Worm (Caenorhabditis elegans): ENCODE results near the gene zig-10.

DNA sequence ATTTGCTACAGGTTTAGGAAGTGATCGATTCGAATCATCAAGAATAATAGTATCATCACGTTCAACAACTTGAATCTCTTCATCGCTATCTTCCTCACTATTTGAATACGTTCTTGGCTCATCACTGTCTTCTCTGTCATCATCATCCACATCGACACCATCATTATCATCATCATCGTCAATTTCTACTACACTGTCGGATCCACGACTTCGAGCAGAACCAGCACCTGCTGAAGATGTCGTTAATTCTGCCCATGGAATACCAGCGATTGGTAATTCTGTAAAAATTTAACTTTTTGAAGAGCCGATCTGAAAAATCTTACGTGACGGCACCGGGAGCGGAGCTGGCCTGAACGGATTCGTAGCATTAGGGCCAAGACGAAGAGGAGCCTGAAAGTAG is 48.5 kb upstream of the zig-10 start:
- TF ChIP-seq F55B11.4 (tag; optimal IDR thresholded peaks at IDR 0.05; ENCODE audit: borderline replicate concordance, insufficient read depth) (no peak), gei-17 (GFP tag; optimal IDR thresholded peaks at IDR 0.05) (no peak), lin-35 (GFP tag; optimal IDR thresholded peaks at IDR 0.05) (no peak)
